Worm (Caenorhabditis elegans) whole organism, early embryonic: ENCODE results near the gene egl-45.

Experiments used
- B0310.2 ChIP-seq: sonication (generic microtip); optimal IDR thresholded peaks from 2 replicates; lab custom pipeline; 2016; ENCODE audit warnings: mild to moderate bottlenecking, missing genetic modification characterization, missing compliant biosample characterization
- F13C5.2 ChIP-seq: sonication (generic microtip); optimal IDR thresholded peaks from 2 replicates; lab custom pipeline; 2017; ENCODE audit warnings: mild to moderate bottlenecking, missing genetic modification characterization, inconsistent platforms, missing compliant biosample characterization
- aly-1 ChIP-seq: sonication (generic microtip); optimal IDR thresholded peaks from 2 replicates; lab custom pipeline; 2016; ENCODE audit warnings: missing genetic modification characterization, missing compliant biosample characterization
- ama-1 ChIP-seq: fragments of 150-350 bp; optimal IDR thresholded peaks from 2 replicates; lab custom pipeline; 2014
- ceh-13 ChIP-seq: fragments of 200-800 bp; sonication (Bioruptor generic); optimal IDR thresholded peaks from 2 replicates; lab custom pipeline; 2018; ENCODE audit warnings: mild to moderate bottlenecking, missing genetic modification characterization, missing compliant biosample characterization
- ceh-36 ChIP-seq: sonication (generic microtip); optimal IDR thresholded peaks from 2 replicates; lab custom pipeline; 2016; ENCODE audit warnings: missing genetic modification characterization, inconsistent platforms, missing compliant biosample characterization
- ets-7 ChIP-seq: sonication (generic microtip); optimal IDR thresholded peaks from 2 replicates; lab custom pipeline; 2016; ENCODE audit warnings: missing genotype, missing genetic modification characterization, missing compliant biosample characterization
- flt-1 ChIP-seq: fragments of 200-800 bp; sonication (Bioruptor generic); IDR thresholded peaks from 2 replicates; pipeline ENCODE4 v1.3.6; 2022; ENCODE audit warnings: missing genetic modification characterization, missing compliant biosample characterization
- hmbx-1 ChIP-seq: sonication (generic microtip); optimal IDR thresholded peaks from 2 replicates; lab custom pipeline; 2016; ENCODE audit warnings: mild to moderate bottlenecking, missing genetic modification characterization, missing compliant biosample characterization
- hmg-4 ChIP-seq: fragments of 200-800 bp; sonication (Bioruptor generic); optimal IDR thresholded peaks from 2 replicates; lab custom pipeline; 2018; ENCODE audit warnings: mild to moderate bottlenecking, missing genetic modification characterization, missing compliant biosample characterization
- hnd-1 ChIP-seq: sonication (generic microtip); optimal IDR thresholded peaks from 2 replicates; lab custom pipeline; 2016; ENCODE audit warnings: missing genetic modification characterization, missing compliant biosample characterization
- pes-1 ChIP-seq: fragments of 200-800 bp; sonication (Bioruptor generic); IDR thresholded peaks from 2 replicates; pipeline ENCODE4 v1.3.6; 2022; ENCODE audit warnings: missing genetic modification reagents, missing genetic modification characterization, missing compliant biosample characterization
- scrt-1 ChIP-seq: fragments of 200-800 bp; sonication (Bioruptor generic); IDR thresholded peaks from 2 replicates; pipeline ENCODE4 v1.3.6; 2022; ENCODE audit warnings: missing genetic modification characterization, missing compliant biosample characterization
- sea-1 ChIP-seq: fragments of 200-800 bp; sonication (Bioruptor generic); conservative IDR thresholded peaks from 2 replicates; pipeline ENCODE4 v1.3.6; 2022; ENCODE audit warnings: missing genetic modification characterization, missing compliant biosample characterization
- tbx-11 ChIP-seq: fragments of 200-800 bp; sonication (Bioruptor generic); IDR thresholded peaks from 2 replicates; pipeline ENCODE4 v1.3.6; 2022; ENCODE audit warnings: missing genetic modification characterization, missing compliant biosample characterization
- tbx-37 ChIP-seq: fragments of 200-800 bp; sonication (Bioruptor generic); conservative IDR thresholded peaks from 2 replicates; pipeline ENCODE4 v1.3.6; 2022; ENCODE audit warnings: missing genetic modification reagents, missing genetic modification characterization, missing compliant biosample characterization
- tra-4 ChIP-seq: sonication (generic microtip); optimal IDR thresholded peaks from 2 replicates; lab custom pipeline; 2017; ENCODE audit warnings: missing genetic modification characterization, missing compliant biosample characterization

Gene egl-45

DNA sequence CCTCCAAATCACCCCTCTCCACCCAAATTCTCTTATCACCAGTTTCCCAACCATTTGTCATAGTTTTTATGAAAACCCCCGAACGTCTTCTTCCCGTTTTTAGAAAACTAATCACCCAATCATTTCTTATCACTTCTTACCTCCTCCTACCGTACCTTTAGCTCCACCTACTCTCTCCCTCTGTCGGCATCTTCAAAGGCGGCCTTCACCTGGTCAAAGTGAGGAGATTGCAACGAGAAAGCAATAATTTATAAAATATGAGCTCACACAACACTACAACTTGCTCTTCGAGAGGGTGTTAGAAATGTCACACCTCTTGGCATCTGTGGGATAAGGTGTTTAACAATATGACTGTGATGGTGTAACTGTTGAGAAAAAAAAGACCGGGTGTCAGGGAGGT is 19.4 kb downstream of the egl-45 start:
- TF ChIP-seq hmg-4 (GFP tag; lab: Kevin White, UChicago) (no peak), F13C5.2 (tag; lab: Kevin White, UChicago) (no peak), aly-1 (no peak), scrt-1 (no peak), pes-1 (GFP tag; lab: Robert Waterston, UW) (no peak), tra-4 (tag; lab: Kevin White, UChicago) (no peak), hmbx-1 (tag; lab: Kevin White, UChicago) (no peak), ama-1 (lab: Kevin White, UChicago) (no peak), flt-1 (GFP tag; lab: Robert Waterston, UW) (no peak), ets-7 (tag; lab: Kevin White, UChicago) (no peak), B0310.2 (tag; lab: Kevin White, UChicago) (no peak)

DNA sequence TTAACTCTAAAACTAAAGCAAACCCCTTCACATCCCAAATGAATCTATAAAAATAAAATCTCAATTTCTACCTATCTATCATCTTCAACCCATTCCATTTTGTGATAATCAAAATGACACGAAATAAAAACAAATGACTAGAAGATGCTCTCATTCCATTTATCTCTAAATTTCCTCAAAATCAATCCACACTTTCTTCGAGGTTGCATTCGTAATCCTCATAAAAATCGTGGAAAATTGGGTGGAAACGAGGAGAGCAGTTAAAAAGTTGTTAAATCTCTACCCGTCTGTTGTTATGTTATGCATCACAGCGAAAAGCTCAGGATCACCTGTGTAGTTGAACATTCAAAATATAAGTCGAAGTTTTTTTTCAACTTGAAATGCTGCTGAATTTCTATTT is 21.5 kb downstream of the egl-45 start:
- TF ChIP-seq tra-4 (tag; lab: Kevin White, UChicago): no peak
- no peak for TF ChIP-seq B0310.2 (tag; lab: Kevin White, UChicago)
- TF ChIP-seq flt-1 (GFP tag; lab: Robert Waterston, UW): no peak
- no peak for TF ChIP-seq hnd-1 (tag; lab: Kevin White, UChicago)
- no peak for TF ChIP-seq sea-1 (GFP tag; lab: Robert Waterston, UW)
- TF ChIP-seq tbx-37 (GFP tag; lab: Robert Waterston, UW): no peak
- no peak for TF ChIP-seq hmg-4 (GFP tag; lab: Kevin White, UChicago)
- TF ChIP-seq pes-1 (GFP tag; lab: Robert Waterston, UW): no peak
- TF ChIP-seq aly-1: no peak
- TF ChIP-seq ceh-13 (GFP tag; lab: Kevin White, UChicago): no peak
- TF ChIP-seq ceh-36 (tag; lab: Kevin White, UChicago): no peak
- TF ChIP-seq hmbx-1 (tag; lab: Kevin White, UChicago): no peak
- TF ChIP-seq ets-7 (tag; lab: Kevin White, UChicago): no peak
- TF ChIP-seq ama-1 (lab: Kevin White, UChicago): no peak
- TF ChIP-seq tbx-11: no peak
- TF ChIP-seq scrt-1: no peak
- no peak for TF ChIP-seq F13C5.2 (tag; lab: Kevin White, UChicago)

DNA sequence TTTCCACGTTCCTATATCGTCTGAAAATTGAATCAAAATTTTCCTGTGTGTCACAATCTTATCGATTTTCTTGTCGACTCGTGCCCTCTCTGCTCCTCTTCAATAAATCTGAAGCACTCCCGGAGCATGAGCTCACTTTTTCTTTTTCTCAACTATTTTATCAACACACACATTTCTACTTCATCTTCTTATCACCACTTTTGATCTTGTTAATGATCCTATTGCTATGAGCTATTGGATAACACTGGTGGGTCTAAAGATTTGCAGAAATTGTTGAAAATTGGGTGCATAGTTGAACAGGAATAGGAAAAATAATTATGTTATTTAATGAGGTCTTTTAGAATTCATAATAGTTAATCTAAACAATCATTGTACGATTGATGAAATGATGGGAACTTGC is 23.2 kb downstream of the egl-45 start:
- TF ChIP-seq aly-1: no peak
- TF ChIP-seq ama-1 (lab: Kevin White, UChicago): no peak
- no peak for TF ChIP-seq tbx-11
- TF ChIP-seq ceh-13 (GFP tag; lab: Kevin White, UChicago): no peak
- no peak for TF ChIP-seq tra-4 (tag; lab: Kevin White, UChicago)
- no peak for TF ChIP-seq ceh-36 (tag; lab: Kevin White, UChicago)
- no peak for TF ChIP-seq tbx-37 (GFP tag; lab: Robert Waterston, UW)
- TF ChIP-seq sea-1 (GFP tag; lab: Robert Waterston, UW): no peak
- no peak for TF ChIP-seq pes-1 (GFP tag; lab: Robert Waterston, UW)
- TF ChIP-seq flt-1 (GFP tag; lab: Robert Waterston, UW): no peak
- no peak for TF ChIP-seq scrt-1
- no peak for TF ChIP-seq F13C5.2 (tag; lab: Kevin White, UChicago)
- TF ChIP-seq B0310.2 (tag; lab: Kevin White, UChicago): no peak
- TF ChIP-seq ets-7 (tag; lab: Kevin White, UChicago): no peak
- TF ChIP-seq hmg-4 (GFP tag; lab: Kevin White, UChicago): no peak

DNA sequence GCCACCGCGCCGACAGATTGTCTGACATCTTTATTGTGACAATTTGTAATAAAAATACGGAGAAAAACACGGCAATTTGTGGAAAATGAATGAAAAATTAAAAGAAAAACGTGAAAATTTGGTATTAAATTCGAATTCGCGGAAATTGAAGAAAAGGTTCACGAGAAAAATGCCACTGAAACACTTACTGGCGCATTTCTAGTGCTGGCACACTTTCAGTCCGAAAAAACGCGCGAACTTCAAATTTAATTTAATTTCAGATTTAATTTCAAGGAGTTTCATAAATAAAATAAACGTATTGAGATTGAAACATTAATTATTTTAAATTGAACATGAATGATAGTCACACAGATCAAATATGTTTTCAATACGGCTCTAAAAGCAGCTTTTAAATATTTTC is 33.1 kb downstream of the egl-45 start, which contains the start of gene cyk-7:
Gene cyk-7 (minus strand): TSS at position 99 of the 400 bp plus-strand sequence.
- no peak for TF ChIP-seq hmbx-1 (tag; lab: Kevin White, UChicago)
- TF ChIP-seq sea-1 (GFP tag; lab: Robert Waterston, UW): no peak
- no peak for TF ChIP-seq flt-1 (GFP tag; lab: Robert Waterston, UW)
- TF ChIP-seq tbx-11: no peak
- TF ChIP-seq F13C5.2 (tag; lab: Kevin White, UChicago): no peak
- TF ChIP-seq tra-4 (tag; lab: Kevin White, UChicago): no peak
- no peak for TF ChIP-seq ets-7 (tag; lab: Kevin White, UChicago)
- no peak for TF ChIP-seq aly-1
- no peak for TF ChIP-seq ceh-36 (tag; lab: Kevin White, UChicago)
- no peak for TF ChIP-seq ama-1 (lab: Kevin White, UChicago)
- no peak for TF ChIP-seq pes-1 (GFP tag; lab: Robert Waterston, UW)
- no peak for TF ChIP-seq tbx-37 (GFP tag; lab: Robert Waterston, UW)
- TF ChIP-seq scrt-1: no peak
- TF ChIP-seq hnd-1 (tag; lab: Kevin White, UChicago): no peak
- TF ChIP-seq hmg-4 (GFP tag; lab: Kevin White, UChicago): no peak
- TF ChIP-seq B0310.2 (tag; lab: Kevin White, UChicago): no peak
- no peak for TF ChIP-seq ceh-13 (GFP tag; lab: Kevin White, UChicago)

- TF ChIP-seq F13C5.2 (tag; lab: Kevin White, UChicago) (no peak), ets-7 (tag; lab: Kevin White, UChicago) (no peak)
Observed at ce11 chrIII:7792970-7793369, 35.5 kb downstream of the egl-45 start.

- TF ChIP-seq hnd-1 (tag; lab: Kevin White, UChicago) (no peak), flt-1 (GFP tag; lab: Robert Waterston, UW) (no peak), sea-1 (GFP tag; lab: Robert Waterston, UW) (no peak), B0310.2 (tag; lab: Kevin White, UChicago) (no peak), ceh-36 (tag; lab: Kevin White, UChicago) (no peak), tbx-11 (no peak), F13C5.2 (tag; lab: Kevin White, UChicago) (no peak), tra-4 (tag; lab: Kevin White, UChicago) (no peak), hmbx-1 (tag; lab: Kevin White, UChicago) (no peak), scrt-1 (no peak), hmg-4 (GFP tag; lab: Kevin White, UChicago) (no peak), ceh-13 (GFP tag; lab: Kevin White, UChicago) (no peak), aly-1 (no peak), pes-1 (GFP tag; lab: Robert Waterston, UW) (no peak), ets-7 (tag; lab: Kevin White, UChicago) (no peak), tbx-37 (GFP tag; lab: Robert Waterston, UW) (no peak)
Observed at ce11 chrIII:7792209-7792608, 36.2 kb downstream of the egl-45 start.

ce11 chrIII:7790522-7790921 is 37.9 kb downstream of the egl-45 start:
- no peak for TF ChIP-seq ama-1 (lab: Kevin White, UChicago)
- no peak for TF ChIP-seq tbx-11
- no peak for TF ChIP-seq aly-1
- no peak for TF ChIP-seq F13C5.2 (tag; lab: Kevin White, UChicago)
- TF ChIP-seq scrt-1: no peak
- TF ChIP-seq hnd-1 (tag; lab: Kevin White, UChicago): no peak
- no peak for TF ChIP-seq pes-1 (GFP tag; lab: Robert Waterston, UW)
- no peak for TF ChIP-seq hmbx-1 (tag; lab: Kevin White, UChicago)
- no peak for TF ChIP-seq ceh-13 (GFP tag; lab: Kevin White, UChicago)
